Comparison of ENCODE assay signal across 5 fruit fly cellular contexts in genomic region chrX:13390465-13391173, dm6.
TF ChIP-seq lines count a peak whose summit lies in the region.

No protein-coding gene starts in this region.

- no peak for TF ChIP-seq CTCF in whole organism, embryonic (GFP tag; optimal IDR thresholded peaks at IDR 0.05; lab: Kevin White, UChicago)

TF ChIP-seq in whole organism, adult, 20 proteins besides CTCF, POLR2A, EP300 and RAD21 (continues in another document):
- TF ChIP-seq Clk (GFP tag; optimal IDR thresholded peaks at IDR 0.05; lab: Kevin White, UChicago) (no peak), cic (GFP tag; optimal IDR thresholded peaks at IDR 0.05; lab: Kevin White, UChicago) (no peak), tj (GFP tag; optimal IDR thresholded peaks at IDR 0.05; lab: Kevin White, UChicago) (peak; percentile 91), CG12768 (GFP tag; optimal IDR thresholded peaks at IDR 0.05; lab: Kevin White, UChicago) (peak; percentile 17), CG14711 (tag; optimal IDR thresholded peaks at IDR 0.05; lab: Kevin White, UChicago) (peak; percentile 91), kay (GFP tag; lab: Kevin White, UChicago; ENCODE audit: borderline replicate concordance) (no peak), CG1620 (GFP tag; optimal IDR thresholded peaks at IDR 0.05; lab: Kevin White, UChicago) (no peak), pad (GFP tag; optimal IDR thresholded peaks at IDR 0.05; lab: Kevin White, UChicago) (peak; percentile 72), Crg-1 (GFP tag; optimal IDR thresholded peaks at IDR 0.05; lab: Kevin White, UChicago) (no peak), Mnt (GFP tag; optimal IDR thresholded peaks at IDR 0.05; lab: Kevin White, UChicago) (no peak), CG5204 (GFP tag; optimal IDR thresholded peaks at IDR 0.05; lab: Kevin White, UChicago) (no peak), ovo (GFP tag; optimal IDR thresholded peaks at IDR 0.05; lab: Kevin White, UChicago) (peak; percentile 34), CG33017 (tag; optimal IDR thresholded peaks at IDR 0.05; lab: Kevin White, UChicago) (peak; percentile 83), cnc (optimal IDR thresholded peaks at IDR 0.05; lab: Kevin White, UChicago) (no peak), CG7101 (tag; optimal IDR thresholded peaks at IDR 0.05; lab: Kevin White, UChicago) (peak; percentile 91), Hr96 (GFP tag; optimal IDR thresholded peaks at IDR 0.05; lab: Kevin White, UChicago) (no peak), CG7045 (GFP tag; optimal IDR thresholded peaks at IDR 0.05; lab: Kevin White, UChicago) (peak; percentile 69), toe (GFP tag; optimal IDR thresholded peaks at IDR 0.05; lab: Kevin White, UChicago) (no peak), bab1 (GFP tag; optimal IDR thresholded peaks at IDR 0.05; lab: Kevin White, UChicago) (peak; percentile 97)

TF ChIP-seq in whole organism, embryonic, 481 proteins besides CTCF, POLR2A, EP300 and RAD21 (continues in another document):
- TF ChIP-seq pita (GFP tag; optimal IDR thresholded peaks at IDR 0.05; lab: Kevin White, UChicago) = no peak
- 0 out of 2 replicates have a peak, but pooled peaks have one; percentile 35 for TF ChIP-seq CG10321 (GFP tag; IDR thresholded peaks at IDR 0.05; lab: Robert Waterston, UW)
- peak; percentile 22 for TF ChIP-seq CG8388 (GFP tag; optimal IDR thresholded peaks at IDR 0.05; lab: Kevin White, UChicago)
- TF ChIP-seq CG2116 (GFP tag; optimal IDR thresholded peaks at IDR 0.05; lab: Kevin White, UChicago) = peak; percentile 2
- TF ChIP-seq sob (GFP tag; IDR thresholded peaks at IDR 0.05; lab: Robert Waterston, UW) = peak; percentile 74
- peak; percentile 85 for TF ChIP-seq Dek (tag; optimal IDR thresholded peaks at IDR 0.05; lab: Kevin White, UChicago)
- peak; percentile 36; the same call in 1 of the 2 replicates for TF ChIP-seq CG43689 (GFP tag; IDR thresholded peaks at IDR 0.05; lab: Robert Waterston, UW)
- no peak for TF ChIP-seq vnd (GFP tag; IDR thresholded peaks at IDR 0.05; lab: Robert Waterston, UW; ENCODE audit: partially characterized antibody)
- peak; percentile 48 for TF ChIP-seq CG10366 (GFP tag; IDR thresholded peaks at IDR 0.05; lab: Robert Waterston, UW)
- peak; percentile 43 for TF ChIP-seq lbe (GFP tag; optimal IDR thresholded peaks at IDR 0.05; lab: Kevin White, UChicago)
- peak; percentile 44 for TF ChIP-seq CG18619 (GFP tag; optimal IDR thresholded peaks at IDR 0.05; lab: Kevin White, UChicago)
- TF ChIP-seq CG17186 (GFP tag; optimal IDR thresholded peaks at IDR 0.05; lab: Kevin White, UChicago) = no peak
- TF ChIP-seq Dfd (GFP tag; optimal IDR thresholded peaks at IDR 0.05; lab: Kevin White, UChicago) = no peak
- no peak for TF ChIP-seq sens-2 (GFP tag; IDR thresholded peaks at IDR 0.05; lab: Robert Waterston, UW)
- TF ChIP-seq Xbp1 (GFP tag; optimal IDR thresholded peaks at IDR 0.05; lab: Kevin White, UChicago) = no peak
- TF ChIP-seq Hmr (GFP tag; optimal IDR thresholded peaks at IDR 0.05; lab: Kevin White, UChicago) = peak; percentile 85
- TF ChIP-seq YL-1 (GFP tag; optimal IDR thresholded peaks at IDR 0.05; lab: Kevin White, UChicago) = no peak
- no peak for TF ChIP-seq so (GFP tag; IDR thresholded peaks at IDR 0.05; lab: Robert Waterston, UW)

TF ChIP-seq in whole organism, prepupa, 60 proteins besides CTCF, POLR2A, EP300 and RAD21 (continues in another document):
- TF ChIP-seq net (GFP tag; optimal IDR thresholded peaks at IDR 0.05; lab: Kevin White, UChicago) = peak; percentile 37
- peak; percentile 75 for TF ChIP-seq CG6276 (GFP tag; optimal IDR thresholded peaks at IDR 0.05; lab: Kevin White, UChicago)
- no peak for TF ChIP-seq Smox (GFP tag; optimal IDR thresholded peaks at IDR 0.05; lab: Kevin White, UChicago)
- peak; percentile 67 for TF ChIP-seq vri (GFP tag; optimal IDR thresholded peaks at IDR 0.05; lab: Kevin White, UChicago)
- no peak for TF ChIP-seq fd85E (GFP tag; optimal IDR thresholded peaks at IDR 0.05; lab: Kevin White, UChicago)
- peak; percentile 25 for TF ChIP-seq CG7368 (GFP tag; optimal IDR thresholded peaks at IDR 0.05; lab: Kevin White, UChicago)
- no peak for TF ChIP-seq dac (GFP tag; optimal IDR thresholded peaks at IDR 0.05; lab: Kevin White, UChicago)
- TF ChIP-seq CG3032 (tag; optimal IDR thresholded peaks at IDR 0.05; lab: Kevin White, UChicago) = peak; percentile 74
- TF ChIP-seq CG11762 (GFP tag; optimal IDR thresholded peaks at IDR 0.05; lab: Kevin White, UChicago; ENCODE audit: insufficient read depth) = no peak
- peak; percentile 59 for TF ChIP-seq CG34406 (GFP tag; optimal IDR thresholded peaks at IDR 0.05; lab: Kevin White, UChicago)
- peak; percentile 74 for TF ChIP-seq CG10631 (GFP tag; optimal IDR thresholded peaks at IDR 0.05; lab: Kevin White, UChicago)
- peak; percentile 40 for TF ChIP-seq esn (GFP tag; optimal IDR thresholded peaks at IDR 0.05; lab: Kevin White, UChicago)
- TF ChIP-seq CG4318 (GFP tag; optimal IDR thresholded peaks at IDR 0.05; lab: Kevin White, UChicago) = no peak
- no peak for TF ChIP-seq Hr39 (GFP tag; optimal IDR thresholded peaks at IDR 0.05; lab: Kevin White, UChicago)
- TF ChIP-seq CG11902 (GFP tag; optimal IDR thresholded peaks at IDR 0.05; lab: Kevin White, UChicago) = no peak
- TF ChIP-seq Sox15 (GFP tag; optimal IDR thresholded peaks at IDR 0.05; lab: Kevin White, UChicago) = no peak
- TF ChIP-seq CG11294 (GFP tag; IDR thresholded peaks at IDR 0.05; lab: Robert Waterston, UW) = peak; percentile 80
- no peak for TF ChIP-seq CG1621 (tag; optimal IDR thresholded peaks at IDR 0.05; lab: Kevin White, UChicago)
- peak; percentile 85 for TF ChIP-seq CG8119 (GFP tag; IDR thresholded peaks at IDR 0.05; lab: Robert Waterston, UW)

TF ChIP-seq in whole organism, pupa, 21 proteins besides CTCF, POLR2A, EP300 and RAD21:
- TF ChIP-seq Ets98B (GFP tag; IDR thresholded peaks at IDR 0.05; lab: Robert Waterston, UW) (peak; percentile 82), CG17806 (tag; optimal IDR thresholded peaks at IDR 0.05; lab: Kevin White, UChicago) (peak; percentile 73), CG12605 (GFP tag; IDR thresholded peaks at IDR 0.05; lab: Robert Waterston, UW) (peak; percentile 86), Snoo (tag; optimal IDR thresholded peaks at IDR 0.05; lab: Kevin White, UChicago) (no peak), CG14655 (GFP tag; optimal IDR thresholded peaks at IDR 0.05; lab: Kevin White, UChicago) (peak; percentile 71), fd96Ca (GFP tag; IDR thresholded peaks at IDR 0.05; lab: Robert Waterston, UW) (no peak), D1 (tag; optimal IDR thresholded peaks at IDR 0.05; lab: Kevin White, UChicago) (peak; percentile 24), Pif1A (GFP tag; optimal IDR thresholded peaks at IDR 0.05; lab: Kevin White, UChicago) (peak; percentile 23), CG8159 (tag; optimal IDR thresholded peaks at IDR 0.05; lab: Kevin White, UChicago) (peak; percentile 78), rn (GFP tag; IDR thresholded peaks at IDR 0.05; lab: Robert Waterston, UW) (peak; percentile 53), CG10348 (GFP tag; IDR thresholded peaks at IDR 0.05; lab: Robert Waterston, UW) (no peak), CG9948 (tag; optimal IDR thresholded peaks at IDR 0.05; lab: Kevin White, UChicago) (peak; percentile 64), CG13204 (GFP tag; optimal IDR thresholded peaks at IDR 0.05; lab: Kevin White, UChicago) (no peak), CG32121 (GFP tag; IDR thresholded peaks at IDR 0.05; lab: Robert Waterston, UW) (peak; percentile 90), CG34367 (tag; optimal IDR thresholded peaks at IDR 0.05; lab: Kevin White, UChicago) (peak; percentile 44), Pif1B (GFP tag; optimal IDR thresholded peaks at IDR 0.05; lab: Kevin White, UChicago) (peak; percentile 33), gl (tag; optimal IDR thresholded peaks at IDR 0.05; lab: Kevin White, UChicago) (no peak), CG4496 (GFP tag; IDR thresholded peaks at IDR 0.05; lab: Robert Waterston, UW) (peak; percentile 87), CG15710 (tag; optimal IDR thresholded peaks at IDR 0.05; lab: Kevin White, UChicago) (peak; percentile 78), CG8301 (tag; optimal IDR thresholded peaks at IDR 0.05; lab: Kevin White, UChicago) (peak; percentile 52), EcR (GFP tag; optimal IDR thresholded peaks at IDR 0.05; lab: Kevin White, UChicago) (peak; percentile 9)
TF ChIP-seq in whole organism, pupa: peak in this region for 16.

TF ChIP-seq in whole organism, wandering third instar larva, 38 proteins besides CTCF, POLR2A, EP300 and RAD21:
- TF ChIP-seq CG32264 (GFP tag; optimal IDR thresholded peaks at IDR 0.05; lab: Kevin White, UChicago) (no peak), HLH106 (tag; optimal IDR thresholded peaks at IDR 0.05; lab: Kevin White, UChicago) (peak; percentile 84), ey (GFP tag; optimal IDR thresholded peaks at IDR 0.05; lab: Kevin White, UChicago) (peak; percentile 13), brk (GFP tag; optimal IDR thresholded peaks at IDR 0.05; lab: Kevin White, UChicago) (peak; percentile 34), sv (GFP tag; optimal IDR thresholded peaks at IDR 0.05; lab: Kevin White, UChicago) (no peak), dmrt93B (GFP tag; optimal IDR thresholded peaks at IDR 0.05; lab: Kevin White, UChicago) (peak; percentile 24), GATAd (GFP tag; optimal IDR thresholded peaks at IDR 0.05; lab: Kevin White, UChicago) (no peak), dl (GFP tag; optimal IDR thresholded peaks at IDR 0.05; lab: Kevin White, UChicago; ENCODE audit: insufficient read depth in 1 of 2, partially characterized antibody in 2 of 2) (no peak), woc (GFP tag; optimal IDR thresholded peaks at IDR 0.05; lab: Kevin White, UChicago) (no peak), fru (GFP tag; optimal IDR thresholded peaks at IDR 0.05; lab: Kevin White, UChicago) (peak; percentile 70), OdsH (GFP tag; optimal IDR thresholded peaks at IDR 0.05; lab: Kevin White, UChicago) (peak; percentile 69), Sp1 (GFP tag; optimal IDR thresholded peaks at IDR 0.05; lab: Kevin White, UChicago) (peak; percentile 82), sage (GFP tag; optimal IDR thresholded peaks at IDR 0.05; lab: Kevin White, UChicago) (no peak), h (GFP tag; optimal IDR thresholded peaks at IDR 0.05; lab: Kevin White, UChicago) (peak; percentile 57), Rel (GFP tag; optimal IDR thresholded peaks at IDR 0.05; lab: Kevin White, UChicago) (no peak), Rel (tag; optimal IDR thresholded peaks at IDR 0.05; lab: Kevin White, UChicago) (peak; percentile 57), br (GFP tag; optimal IDR thresholded peaks at IDR 0.05; lab: Kevin White, UChicago) (peak; percentile 1), Hnf4 (GFP tag; optimal IDR thresholded peaks at IDR 0.05; lab: Kevin White, UChicago) (peak; percentile 34), CG9705 (GFP tag; optimal IDR thresholded peaks at IDR 0.05; lab: Kevin White, UChicago) (no peak), foxo (GFP tag; optimal IDR thresholded peaks at IDR 0.05; lab: Kevin White, UChicago) (peak in 1 of 2 experiments; percentile 74), rgr (GFP tag; optimal IDR thresholded peaks at IDR 0.05; lab: Kevin White, UChicago) (peak; percentile 74), psq (GFP tag; optimal IDR thresholded peaks at IDR 0.05; lab: Kevin White, UChicago) (peak; percentile 66)
